Worm (Caenorhabditis elegans) whole organism, late embryonic: ENCODE measurements around the gene clec-63.

ENCODE experiments used
- C08G9.2 ChIP-seq: sonication (generic microtip); optimal IDR thresholded peaks from 2 replicates; lab custom pipeline; 2016; ENCODE audit warnings: mild to moderate bottlenecking, missing genetic modification characterization, moderate library complexity, missing compliant biosample characterization
- ama-1 ChIP-seq: fragments of 150-350 bp; optimal IDR thresholded peaks from 2 replicates; lab custom pipeline; 2014
- ceh-9 ChIP-seq: sonication (generic microtip); optimal IDR thresholded peaks from 2 replicates; lab custom pipeline; 2016; ENCODE audit warnings: mild to moderate bottlenecking, missing genetic modification characterization, inconsistent platforms, missing compliant biosample characterization
- dve-1 ChIP-seq: sonication (generic microtip); optimal IDR thresholded peaks from 2 replicates; lab custom pipeline; 2017; ENCODE audit warnings: antibody characterized with exemption, mild to moderate bottlenecking, missing genetic modification characterization, missing compliant biosample characterization
- elt-4 ChIP-seq: sonication (generic microtip); optimal IDR thresholded peaks from 2 replicates; lab custom pipeline; 2016; ENCODE audit warnings: missing genetic modification characterization, missing compliant biosample characterization
- eyg-1 ChIP-seq: sonication (generic microtip); optimal IDR thresholded peaks from 2 replicates; lab custom pipeline; 2016; ENCODE audit warnings: missing genotype, missing genetic modification characterization, missing compliant biosample characterization
- fkh-10 ChIP-seq: fragments of 150-350 bp; optimal IDR thresholded peaks from 2 replicates; lab custom pipeline; 2014; ENCODE audit warnings: missing biosample characterization, missing genetic modification reagents, missing genetic modification characterization
- hlh-13 ChIP-seq: fragments of 200-800 bp; sonication (Bioruptor generic); optimal IDR thresholded peaks from 2 replicates; lab custom pipeline; 2018; ENCODE audit warnings: mild to moderate bottlenecking, missing genetic modification characterization, missing compliant biosample characterization
- nhr-11 ChIP-seq: fragments of 150-350 bp; optimal IDR thresholded peaks from 2 replicates; lab custom pipeline; 2014; ENCODE audit warnings: missing biosample characterization, missing genetic modification characterization
- odd-2 ChIP-seq: sonication (generic microtip); optimal IDR thresholded peaks from 2 replicates; lab custom pipeline; 2017; ENCODE audit warnings: antibody characterized with exemption, mild to moderate bottlenecking, missing genetic modification characterization, missing compliant biosample characterization
- pat-9 ChIP-seq: fragments of 200-800 bp; sonication (Bioruptor generic); optimal IDR thresholded peaks from 2 replicates; lab custom pipeline; 2018; ENCODE audit warnings: mild to moderate bottlenecking, missing genetic modification characterization, moderate library complexity, missing compliant biosample characterization
- pha-4 ChIP-seq: fragments of 150-350 bp; optimal IDR thresholded peaks from 2 replicates; lab custom pipeline; 2018; ENCODE audit warnings: missing biosample characterization, missing genetic modification reagents, missing genetic modification characterization
- rnt-1 ChIP-seq: sonication (generic microtip); optimal IDR thresholded peaks from 2 replicates; lab custom pipeline; 2016; ENCODE audit warnings: missing genetic modification characterization, missing compliant biosample characterization
- unc-86 ChIP-seq: sonication (generic microtip); optimal IDR thresholded peaks from 2 replicates; lab custom pipeline; 2016; ENCODE audit warnings: missing genetic modification characterization, missing compliant biosample characterization

ce11 chrII:12878071-12878668 lies 17.3 kb upstream of the clec-63 start, which contains the start of gene gsy-1:
- TF ChIP-seq hlh-13 (GFP tag; lab: Kevin White, UChicago) (no peak), nhr-11 (tag; lab: Kevin White, UChicago) (no peak), rnt-1 (tag; lab: Kevin White, UChicago) (no peak), eyg-1 (tag; lab: Kevin White, UChicago) (no peak), pha-4 (tag; lab: Kevin White, UChicago) (no peak), odd-2 (tag; lab: Kevin White, UChicago) (no peak), fkh-10 (GFP tag; lab: Kevin White, UChicago) (no peak), ceh-9 (tag; lab: Kevin White, UChicago) (no peak), elt-4 (no peak), ama-1 (lab: Kevin White, UChicago) (no peak), pat-9 (tag; lab: Kevin White, UChicago) (no peak), C08G9.2 (tag; lab: Kevin White, UChicago) (no peak), unc-86 (tag; lab: Kevin White, UChicago) (no peak), dve-1 (tag; lab: Kevin White, UChicago) (no peak)
